Worm (Caenorhabditis elegans): Measurements from ENCODE around the gene H18N23.2.
A peak's percentile ranks its signal among the peaks of the same experiment; 100 is the strongest.

DNA sequence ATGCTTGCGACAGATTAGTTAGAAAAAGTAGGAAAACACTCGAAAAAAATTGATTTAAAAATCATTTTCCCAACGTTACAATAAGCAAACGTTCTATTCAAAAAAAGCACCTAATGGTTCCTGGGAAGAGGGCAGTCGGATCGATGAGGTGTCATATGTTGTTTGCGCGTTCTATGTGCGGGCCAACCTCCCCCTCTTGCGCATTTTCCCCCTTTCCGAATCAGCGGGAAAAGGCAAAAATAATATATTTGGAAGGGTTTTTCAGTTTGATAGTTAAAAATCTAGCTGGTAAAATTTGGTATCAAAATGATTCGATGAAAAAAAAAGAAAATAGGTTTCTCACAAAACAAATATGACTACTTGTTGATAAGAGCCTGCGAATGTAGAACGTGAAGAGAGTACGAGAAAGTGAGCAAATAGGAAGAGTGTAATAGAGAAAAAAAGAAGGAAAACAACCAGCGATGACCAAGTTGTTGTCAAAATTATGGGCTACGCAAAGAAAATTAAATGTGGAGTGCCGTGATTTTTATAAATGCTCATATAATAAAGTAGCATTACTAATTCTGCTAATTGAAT, 30.2 kb downstream of the H18N23.2 start:
- TF ChIP-seq him-1 (tag; optimal IDR thresholded peaks at IDR 0.05) = peak; percentile 13
- no peak for TF ChIP-seq dao-5 (tag; optimal IDR thresholded peaks at IDR 0.05)

All from whole organism, L4/young adult.